Fruit fly (Drosophila melanogaster): ENCODE measurements around the gene ttk.

The ttk gene

DNA sequence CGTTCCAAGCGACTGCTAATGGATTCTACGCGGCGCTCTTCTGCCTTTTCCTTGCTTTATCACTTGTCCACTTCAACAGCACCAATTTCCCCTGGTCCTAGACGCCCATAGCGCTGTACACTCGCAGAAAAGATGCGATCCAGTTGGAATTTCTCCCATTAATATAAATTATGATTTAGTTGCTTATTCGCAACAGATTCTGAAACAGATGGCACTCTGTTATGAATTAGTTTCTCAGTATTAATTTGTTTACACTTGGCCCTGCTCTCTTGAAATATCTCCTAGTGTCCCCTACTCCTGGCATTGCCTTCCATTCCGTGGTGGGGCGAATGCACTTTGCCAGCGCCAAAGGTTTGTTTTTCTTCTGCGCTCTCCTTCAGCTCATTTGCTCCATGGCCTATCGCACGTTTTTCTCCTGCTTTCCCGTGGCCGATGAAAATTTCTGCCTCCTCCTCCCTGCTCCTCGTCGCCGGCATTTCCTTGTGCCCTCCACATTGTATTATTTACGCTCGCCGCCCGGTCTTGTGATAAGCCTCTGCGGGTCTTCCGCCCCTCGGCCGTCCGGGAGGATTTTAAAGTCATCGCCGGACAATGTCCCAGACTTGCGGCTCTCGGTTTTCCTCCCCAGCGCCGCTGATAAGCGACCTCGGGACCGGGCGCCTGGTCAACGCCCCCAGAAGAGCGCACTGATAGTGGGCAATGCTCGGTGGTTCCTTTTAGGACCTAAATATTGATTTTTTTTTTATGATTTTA lies 7.3 kb upstream of the ttk start (continued):
- TF ChIP-seq CG8632 (GFP tag; optimal IDR thresholded peaks at IDR 0.05) (no peak), CG11762 (GFP tag; optimal IDR thresholded peaks at IDR 0.05; ENCODE audit: insufficient read depth) (peak; percentile 22), Sox102F (GFP tag; optimal IDR thresholded peaks at IDR 0.05) (no peak), CG8119 (GFP tag; IDR thresholded peaks at IDR 0.05) (peak; percentile 77), pdm3 (GFP tag; optimal IDR thresholded peaks at IDR 0.05) (peak; percentile 63), CG16779 (tag; optimal IDR thresholded peaks at IDR 0.05) (no peak)

DNA sequence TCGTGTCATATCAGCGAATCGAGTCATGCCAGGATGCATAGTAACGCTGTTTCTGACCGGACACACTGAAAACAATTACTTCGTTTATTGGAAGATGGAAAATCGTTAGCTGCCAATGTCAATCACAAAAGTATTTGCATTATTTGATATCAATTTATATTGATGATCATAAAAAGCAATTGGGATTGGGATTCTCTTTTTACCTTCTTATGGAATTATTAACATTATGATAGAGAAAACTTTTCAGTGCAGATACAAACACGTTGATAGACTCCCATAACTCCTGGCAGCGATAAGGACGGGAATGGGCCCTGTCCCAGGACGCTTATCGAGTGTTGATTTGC lies 6.8 kb upstream of the ttk start:
- TF ChIP-seq Ets96B (tag; optimal IDR thresholded peaks at IDR 0.05) = peak; percentile 28
- no peak for TF ChIP-seq CG6163 (GFP tag; IDR thresholded peaks at IDR 0.05)
- TF ChIP-seq Hr4 (GFP tag; optimal IDR thresholded peaks at IDR 0.05) = peak; percentile 22
- TF ChIP-seq CG6808 (GFP tag; optimal IDR thresholded peaks at IDR 0.05) = no peak
- TF ChIP-seq CG10631 (GFP tag; optimal IDR thresholded peaks at IDR 0.05) = peak; percentile 10
- TF ChIP-seq svp (GFP tag) = peak; percentile 61
- TF ChIP-seq dac (GFP tag; optimal IDR thresholded peaks at IDR 0.05) = no peak
- peak; percentile 14 for TF ChIP-seq topi (GFP tag; optimal IDR thresholded peaks at IDR 0.05)
- TF ChIP-seq acj6 (GFP tag; optimal IDR thresholded peaks at IDR 0.05) = no peak
- TF ChIP-seq CG32006 (GFP tag; optimal IDR thresholded peaks at IDR 0.05) = peak; percentile 29
- TF ChIP-seq CG15336 (GFP tag; IDR thresholded peaks at IDR 0.05) = 0 out of 2 replicates have a peak, but pooled peaks have one; percentile 11
- peak; percentile 66 for TF ChIP-seq Eip78C (GFP tag)
- no peak for TF ChIP-seq vri (GFP tag; optimal IDR thresholded peaks at IDR 0.05)

DNA sequence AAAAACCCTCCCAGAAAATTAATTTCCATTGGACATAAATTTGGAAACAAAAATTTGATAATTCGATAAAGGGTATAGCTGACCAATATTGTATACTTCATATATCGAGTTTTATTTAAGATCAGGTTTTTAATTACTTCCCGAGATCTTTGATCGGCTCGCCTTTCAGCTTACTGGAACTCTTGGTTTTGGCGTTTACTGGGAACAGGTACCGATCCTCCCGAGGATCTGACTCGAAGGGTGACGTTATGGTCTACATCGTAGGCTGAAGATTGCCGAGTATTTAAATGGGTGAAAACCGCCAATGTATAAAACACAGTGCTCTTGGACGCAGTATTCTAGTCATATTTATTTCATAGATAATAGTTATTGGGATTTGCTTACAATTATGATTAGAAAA lies 5.4 kb upstream of the ttk start, which contains the start of gene CG42693:
TSS of gene CG42693 (minus strand) at position 101 of the 400 bp plus-strand sequence.
- TF ChIP-seq Hr39 (GFP tag; optimal IDR thresholded peaks at IDR 0.05) (no peak), Sox102F (GFP tag; optimal IDR thresholded peaks at IDR 0.05) (no peak), CG1621 (tag; optimal IDR thresholded peaks at IDR 0.05) (no peak), Hr4 (GFP tag; optimal IDR thresholded peaks at IDR 0.05) (no peak), CG31627 (GFP tag; optimal IDR thresholded peaks at IDR 0.05) (no peak), CG8632 (GFP tag; optimal IDR thresholded peaks at IDR 0.05) (no peak), net (GFP tag; optimal IDR thresholded peaks at IDR 0.05) (no peak), ss (GFP tag; optimal IDR thresholded peaks at IDR 0.05) (no peak), CG8319 (GFP tag; optimal IDR thresholded peaks at IDR 0.05) (no peak), fd59A (GFP tag; optimal IDR thresholded peaks at IDR 0.05) (no peak), Ets21C (GFP tag; optimal IDR thresholded peaks at IDR 0.05) (no peak), Ets96B (tag; optimal IDR thresholded peaks at IDR 0.05) (no peak), CG15336 (GFP tag; IDR thresholded peaks at IDR 0.05) (no peak), Hr38 (GFP tag; optimal IDR thresholded peaks at IDR 0.05) (no peak), CG16779 (tag; optimal IDR thresholded peaks at IDR 0.05) (no peak)

DNA sequence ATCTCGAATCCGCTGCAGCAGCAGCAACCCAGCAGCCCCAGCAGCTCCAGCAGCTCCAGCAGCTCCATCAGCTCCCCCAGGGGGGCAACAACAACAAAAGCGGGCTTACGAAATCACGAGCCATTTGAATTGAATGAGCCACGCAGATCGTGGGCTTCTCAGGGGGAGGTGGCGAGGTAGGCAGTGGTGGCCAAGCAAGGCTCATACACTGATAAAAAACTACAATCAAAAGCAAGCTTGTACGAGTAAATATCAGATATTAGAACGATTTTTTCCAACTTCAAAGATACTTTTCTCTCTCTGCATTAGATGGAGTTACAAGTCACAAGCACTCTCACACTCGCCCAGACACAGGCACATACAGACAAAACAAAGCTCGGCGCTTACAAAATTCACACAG lies 4.5 kb upstream of the ttk start:
- TF ChIP-seq CG16779 (tag; optimal IDR thresholded peaks at IDR 0.05) = no peak
- peak; percentile 88 for TF ChIP-seq eg (GFP tag; IDR thresholded peaks at IDR 0.05)
- TF ChIP-seq ss (GFP tag; optimal IDR thresholded peaks at IDR 0.05) = no peak
- TF ChIP-seq pdm3 (GFP tag; optimal IDR thresholded peaks at IDR 0.05) = peak; percentile 32
- TF ChIP-seq Gug (GFP tag; IDR thresholded peaks at IDR 0.05) = peak; percentile 70
- no peak for TF ChIP-seq Sox15 (GFP tag; optimal IDR thresholded peaks at IDR 0.05)
- peak; percentile 68 for TF ChIP-seq Lpt (GFP tag; optimal IDR thresholded peaks at IDR 0.05)
- TF ChIP-seq CG32006 (GFP tag; optimal IDR thresholded peaks at IDR 0.05) = peak; percentile 63
- TF ChIP-seq topi (GFP tag; optimal IDR thresholded peaks at IDR 0.05) = peak; percentile 28
- TF ChIP-seq CG8319 (GFP tag; optimal IDR thresholded peaks at IDR 0.05) = no peak
- TF ChIP-seq Hr4 (GFP tag; optimal IDR thresholded peaks at IDR 0.05) = peak; percentile 77
- TF ChIP-seq fd85E (GFP tag; optimal IDR thresholded peaks at IDR 0.05) = no peak
- TF ChIP-seq Hr39 (GFP tag; optimal IDR thresholded peaks at IDR 0.05) = peak; percentile 46
- no peak for TF ChIP-seq fd59A (GFP tag; optimal IDR thresholded peaks at IDR 0.05)
- no peak for TF ChIP-seq spab (GFP tag; optimal IDR thresholded peaks at IDR 0.05)
- TF ChIP-seq Eip78C (GFP tag) = peak; percentile 82
- TF ChIP-seq CG6276 (GFP tag; optimal IDR thresholded peaks at IDR 0.05) = peak; percentile 70
- TF ChIP-seq CG8632 (GFP tag; optimal IDR thresholded peaks at IDR 0.05) = no peak
- TF ChIP-seq acj6 (GFP tag; optimal IDR thresholded peaks at IDR 0.05) = peak; percentile 21
- TF ChIP-seq CG15336 (GFP tag; IDR thresholded peaks at IDR 0.05) = peak; percentile 83
- TF ChIP-seq Ets96B (tag; optimal IDR thresholded peaks at IDR 0.05) = no peak
- no peak for TF ChIP-seq CG11762 (GFP tag; optimal IDR thresholded peaks at IDR 0.05; ENCODE audit: insufficient read depth)
- peak; percentile 67; the same call in 2 of the 3 replicates for TF ChIP-seq CG8119 (GFP tag; IDR thresholded peaks at IDR 0.05)
- peak; percentile 53 for TF ChIP-seq OdsH (GFP tag; optimal IDR thresholded peaks at IDR 0.05)
- no peak for TF ChIP-seq svp (GFP tag)
- peak; percentile 42 for TF ChIP-seq Met (GFP tag; optimal IDR thresholded peaks at IDR 0.05)
- TF ChIP-seq CG1621 (tag; optimal IDR thresholded peaks at IDR 0.05) = no peak
- TF ChIP-seq Sox14 (GFP tag; optimal IDR thresholded peaks at IDR 0.05) = peak; percentile 68
- peak; percentile 59 for TF ChIP-seq CG4318 (GFP tag; optimal IDR thresholded peaks at IDR 0.05)
- TF ChIP-seq CG3919 (GFP tag; optimal IDR thresholded peaks at IDR 0.05) = peak; percentile 47
- peak; percentile 79 for TF ChIP-seq CG6163 (GFP tag; IDR thresholded peaks at IDR 0.05)
- TF ChIP-seq CG34406 (GFP tag; optimal IDR thresholded peaks at IDR 0.05) = no peak
- TF ChIP-seq CG10669 (GFP tag; optimal IDR thresholded peaks at IDR 0.05) = no peak

Data from whole organism, prepupa.